Fruit fly (Drosophila melanogaster): ENCODE results near the gene AMPdeam.

AMPdeam gene

DNA sequence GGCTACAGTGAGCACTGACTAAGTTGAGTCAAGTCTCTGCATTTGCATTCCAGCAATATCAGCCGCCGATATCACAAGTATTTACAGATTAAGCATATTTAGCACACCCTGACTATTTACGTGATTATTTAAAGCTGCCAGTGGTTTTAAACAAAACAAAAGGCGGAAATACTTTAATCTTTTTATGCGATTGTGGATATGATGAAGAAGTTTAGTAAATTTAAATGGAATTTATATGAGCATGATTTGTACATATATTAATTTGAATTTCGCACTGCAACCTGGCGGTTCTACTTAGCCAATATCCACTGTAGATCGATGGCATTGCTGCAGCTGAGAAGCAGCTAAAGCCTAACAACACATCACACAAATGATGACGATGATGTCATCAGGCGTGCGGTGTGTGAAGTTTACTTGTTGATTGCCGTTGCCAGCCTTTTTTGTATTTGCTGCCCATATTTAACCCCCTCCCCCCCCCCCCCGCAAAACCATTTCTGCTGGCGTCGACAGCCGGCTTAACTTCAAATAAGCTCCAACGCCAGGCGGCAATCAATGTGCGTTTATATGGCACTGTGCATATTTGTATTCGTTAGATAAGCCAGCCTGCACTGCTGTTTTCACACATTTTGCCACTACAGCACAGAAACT is 30.0 kb downstream of the AMPdeam start:
- peak; percentile 49 for TF ChIP-seq Sox102F (GFP tag; optimal IDR thresholded peaks at IDR 0.05)
- TF ChIP-seq spab (GFP tag; optimal IDR thresholded peaks at IDR 0.05), result peak; percentile 64
- TF ChIP-seq Met (GFP tag; optimal IDR thresholded peaks at IDR 0.05), result peak; percentile 67
- TF ChIP-seq Sox15 (GFP tag; optimal IDR thresholded peaks at IDR 0.05), result peak; percentile 51
- TF ChIP-seq Hr4 (GFP tag; optimal IDR thresholded peaks at IDR 0.05), result peak; percentile 81
- peak; percentile 78 for TF ChIP-seq net (GFP tag; optimal IDR thresholded peaks at IDR 0.05)
- peak; percentile 76 for TF ChIP-seq CG3032 (tag; optimal IDR thresholded peaks at IDR 0.05)
- peak; percentile 44 for TF ChIP-seq lz (GFP tag; optimal IDR thresholded peaks at IDR 0.05)
- peak; percentile 48 for TF ChIP-seq CG9139 (GFP tag; optimal IDR thresholded peaks at IDR 0.05)
- no peak for TF ChIP-seq Eip93F (GFP tag; optimal IDR thresholded peaks at IDR 0.05)
- peak; percentile 31 to 80 for TF ChIP-seq salr (GFP tag; optimal IDR thresholded peaks at IDR 0.05)
- peak; percentile 61 for TF ChIP-seq Hr39 (GFP tag; optimal IDR thresholded peaks at IDR 0.05)
- TF ChIP-seq esn (GFP tag; optimal IDR thresholded peaks at IDR 0.05), result peak; percentile 63
- TF ChIP-seq CG10669 (GFP tag; optimal IDR thresholded peaks at IDR 0.05), result peak; percentile 75
- peak; percentile 15 for TF ChIP-seq CG7368 (GFP tag; optimal IDR thresholded peaks at IDR 0.05)
- peak; percentile 92 for TF ChIP-seq CG32006 (GFP tag; optimal IDR thresholded peaks at IDR 0.05)
- peak; percentile 50; the same call in 2 of the 3 replicates for TF ChIP-seq CG6163 (GFP tag; IDR thresholded peaks at IDR 0.05)
- peak; percentile 55 for TF ChIP-seq topi (GFP tag; optimal IDR thresholded peaks at IDR 0.05)
- TF ChIP-seq vri (GFP tag; optimal IDR thresholded peaks at IDR 0.05), result peak; percentile 49
- peak; percentile 75 for TF ChIP-seq fd59A (GFP tag; optimal IDR thresholded peaks at IDR 0.05)
- peak; percentile 64 for TF ChIP-seq cyc (GFP tag; optimal IDR thresholded peaks at IDR 0.05)
- TF ChIP-seq CG3919 (GFP tag; optimal IDR thresholded peaks at IDR 0.05), result peak; percentile 72
- TF ChIP-seq dsx (GFP tag; optimal IDR thresholded peaks at IDR 0.05; ENCODE audit: poor library complexity, severe bottlenecking), result peak; percentile 72
- peak; percentile 64 for TF ChIP-seq CG6792 (GFP tag; optimal IDR thresholded peaks at IDR 0.05)
- TF ChIP-seq Blimp-1 (GFP tag; optimal IDR thresholded peaks at IDR 0.05), result no peak
- peak; percentile 71 for TF ChIP-seq Lpt (GFP tag; optimal IDR thresholded peaks at IDR 0.05)
- TF ChIP-seq ss (GFP tag; optimal IDR thresholded peaks at IDR 0.05), result peak; percentile 73 to 79
- TF ChIP-seq CG11762 (GFP tag; optimal IDR thresholded peaks at IDR 0.05; ENCODE audit: insufficient read depth), result peak; percentile 65
- peak; percentile 78 for TF ChIP-seq CG15336 (GFP tag; IDR thresholded peaks at IDR 0.05)
- TF ChIP-seq OdsH (GFP tag; optimal IDR thresholded peaks at IDR 0.05), result peak; percentile 76
- TF ChIP-seq Sox14 (GFP tag; optimal IDR thresholded peaks at IDR 0.05), result peak; percentile 73
- peak; percentile 92 for TF ChIP-seq Eip78C (GFP tag)
- TF ChIP-seq Eip75B (GFP tag; optimal IDR thresholded peaks at IDR 0.05), result peak; percentile 81
- peak; percentile 58 for TF ChIP-seq CG34406 (GFP tag; optimal IDR thresholded peaks at IDR 0.05)
- peak; percentile 77 for TF ChIP-seq CG6808 (GFP tag; optimal IDR thresholded peaks at IDR 0.05)
- TF ChIP-seq CG11902 (GFP tag; optimal IDR thresholded peaks at IDR 0.05), result peak; percentile 45
- TF ChIP-seq achi (GFP tag; optimal IDR thresholded peaks at IDR 0.05), result peak; percentile 70
- TF ChIP-seq eg (GFP tag; IDR thresholded peaks at IDR 0.05), result peak; percentile 63; the same call in 2 of the 3 replicates
- TF ChIP-seq fkh (GFP tag; optimal IDR thresholded peaks at IDR 0.05), result peak; percentile 86
- TF ChIP-seq CG6854 (GFP tag; optimal IDR thresholded peaks at IDR 0.05), result no peak
- peak; percentile 38 for TF ChIP-seq Ets21C (GFP tag; optimal IDR thresholded peaks at IDR 0.05)
- peak; percentile 61 for TF ChIP-seq CG11294 (GFP tag; IDR thresholded peaks at IDR 0.05)
- peak; percentile 68 for TF ChIP-seq dac (GFP tag; optimal IDR thresholded peaks at IDR 0.05)
- peak; percentile 64 for TF ChIP-seq CG31627 (GFP tag; optimal IDR thresholded peaks at IDR 0.05)
- peak; percentile 5 for TF ChIP-seq CG8319 (GFP tag; optimal IDR thresholded peaks at IDR 0.05)
- no peak; the same call in 1 of the 2 replicates for TF ChIP-seq Gug (GFP tag; IDR thresholded peaks at IDR 0.05)
- TF ChIP-seq acj6 (GFP tag; optimal IDR thresholded peaks at IDR 0.05), result peak; percentile 79
- TF ChIP-seq CG8632 (GFP tag; optimal IDR thresholded peaks at IDR 0.05), result peak; percentile 46
- peak; percentile 85 for TF ChIP-seq CG6276 (GFP tag; optimal IDR thresholded peaks at IDR 0.05)
- TF ChIP-seq pdm3 (GFP tag; optimal IDR thresholded peaks at IDR 0.05), result peak; percentile 82
